Fruit fly (Drosophila melanogaster) whole organism, wandering third instar larva: Measurements from ENCODE around the gene CG45076.

Experiments
- Abd-B ChIP-seq: fragments of >200 bp; optimal IDR thresholded peaks from 2 replicates; lab custom pipeline; 2017; ENCODE audit warnings: missing biosample characterization, missing genetic modification characterization
- CG32264 ChIP-seq: fragments of 200-800 bp; sonication (Bioruptor generic); optimal IDR thresholded peaks from 2 replicates; lab custom pipeline; 2016; ENCODE audit warnings: missing biosample characterization, missing genetic modification characterization
- CG9705 ChIP-seq: fragments of 200-800 bp; sonication (Bioruptor generic); optimal IDR thresholded peaks from 2 replicates; lab custom pipeline; 2018; ENCODE audit warnings: missing biosample characterization, mild to moderate bottlenecking, missing genetic modification characterization
- CrebA ChIP-seq: fragments of 200-800 bp; sonication (Bioruptor generic); optimal IDR thresholded peaks from 2 replicates; lab custom pipeline; 2016; ENCODE audit warnings: missing biosample characterization, mild to moderate bottlenecking, missing genetic modification characterization, borderline replicate concordance
- Dfd ChIP-seq: fragments of >200 bp; optimal IDR thresholded peaks from 2 replicates; lab custom pipeline; 2017; ENCODE audit warnings: missing biosample characterization, missing genetic modification characterization
- Dif ChIP-seq: fragments of 200-275, 200-300 bp; sonication (Bioruptor generic); optimal IDR thresholded peaks from 2 replicates; lab custom pipeline; 2018; ENCODE audit warnings: missing biosample characterization, missing genetic modification characterization; ENCODE audit not compliant: partially characterized antibody
- GATAd ChIP-seq: sonication (Bioruptor generic); optimal IDR thresholded peaks from 2 replicates; lab custom pipeline; 2016; ENCODE audit warnings: missing biosample characterization, missing genetic modification characterization
- HLH106 ChIP-seq: fragments of 200-800 bp; optimal IDR thresholded peaks from 3 replicates; lab custom pipeline; 2019; ENCODE audit warnings: missing biosample characterization, mild to moderate bottlenecking, missing genetic modification characterization, moderate library complexity
- Hnf4 ChIP-seq: fragments of 200-800 bp; sonication (Bioruptor generic); optimal IDR thresholded peaks from 2 replicates; lab custom pipeline; 2016; ENCODE audit warnings: missing biosample characterization, mild to moderate bottlenecking, missing genetic modification characterization
- Hr78 ChIP-seq: fragments of >200 bp; optimal IDR thresholded peaks from 2 replicates; lab custom pipeline; 2017; ENCODE audit warnings: missing biosample characterization, missing genetic modification characterization
- Hr83 ChIP-seq: fragments of 200-300 bp; sonication (Bioruptor generic); optimal IDR thresholded peaks from 2 replicates; lab custom pipeline; 2016; ENCODE audit warnings: missing biosample characterization, mild to moderate bottlenecking, missing genetic modification characterization, moderate library complexity; ENCODE audit not compliant: poor library complexity, severe bottlenecking
- Jra ChIP-seq: sonication (Bioruptor generic); optimal IDR thresholded peaks from 2 replicates; lab custom pipeline; 2016; ENCODE audit warnings: missing biosample characterization, missing genetic modification characterization
- Mio ChIP-seq: sonication (Bioruptor generic); optimal IDR thresholded peaks from 2 replicates; lab custom pipeline; 2016; ENCODE audit warnings: missing biosample characterization, missing genetic modification characterization
- Myc ChIP-seq: fragments of >200 bp; optimal IDR thresholded peaks from 2 replicates; lab custom pipeline; 2017
- N ChIP-seq: fragments of >200 bp; optimal IDR thresholded peaks from 2 replicates; lab custom pipeline; 2018; ENCODE audit warnings: missing biosample characterization, missing external identifiers, missing genetic modification characterization
- OdsH ChIP-seq: fragments of 200-800 bp; sonication (Bioruptor generic); optimal IDR thresholded peaks from 2 replicates; lab custom pipeline; 2016; ENCODE audit warnings: missing biosample characterization, mild to moderate bottlenecking, missing genetic modification characterization
- Rel ChIP-seq, 2 experiments: fragments of 200-800 bp; sonication (Bioruptor generic) in 1 of 2; optimal IDR thresholded peaks; 2 replicates in 1 of 2; 3 replicates in 1 of 2; lab custom pipeline; 2016 to 2019; ENCODE audit warnings: mild to moderate bottlenecking in 2 of 2, missing biosample characterization in 2 of 2, missing genetic modification characterization in 2 of 2, moderate library complexity in 1 of 2
- Vsx2 ChIP-seq: fragments of 200-300, 225-300 bp; sonication (Bioruptor generic); optimal IDR thresholded peaks from 2 replicates; lab custom pipeline; 2018; ENCODE audit warnings: missing biosample characterization, missing genetic modification characterization; ENCODE audit not compliant: partially characterized antibody
- br ChIP-seq: fragments of 200-800 bp; sonication (Bioruptor generic); optimal IDR thresholded peaks from 2 replicates; lab custom pipeline; 2016; ENCODE audit warnings: missing biosample characterization, missing genetic modification characterization
- brk ChIP-seq: fragments of 200-800 bp; sonication (Bioruptor generic); optimal IDR thresholded peaks from 2 replicates; lab custom pipeline; 2016; ENCODE audit warnings: missing biosample characterization, mild to moderate bottlenecking, missing genetic modification characterization
- dl ChIP-seq, 2 experiments: fragments of 175-275, 200-275 bp in 1 of 2; fragments of 200-275 bp in 1 of 2; sonication (Bioruptor generic); optimal IDR thresholded peaks; lab custom pipeline; 2018; ENCODE audit warnings: mild to moderate bottlenecking in 2 of 2, missing biosample characterization in 2 of 2, missing genetic modification characterization in 2 of 2, moderate library complexity in 2 of 2; ENCODE audit not compliant: partially characterized antibody in 2 of 2, insufficient read depth in 1 of 2
- dmrt93B ChIP-seq: fragments of 200-800 bp; sonication (Bioruptor generic); optimal IDR thresholded peaks from 2 replicates; lab custom pipeline; 2018; ENCODE audit warnings: missing biosample characterization, mild to moderate bottlenecking, missing genetic modification characterization
- dsf ChIP-seq: sonication (Bioruptor generic); optimal IDR thresholded peaks from 2 replicates; lab custom pipeline; 2016; ENCODE audit warnings: missing biosample characterization, missing genetic modification characterization, borderline replicate concordance
- ey ChIP-seq: fragments of 200-800 bp; sonication (Bioruptor generic); optimal IDR thresholded peaks from 2 replicates; lab custom pipeline; 2016; ENCODE audit warnings: missing biosample characterization, missing genetic modification characterization
- foxo ChIP-seq, 2 experiments: fragments of 200-800 bp; sonication (Bioruptor generic); optimal IDR thresholded peaks; 2 replicates in 1 of 2; 3 replicates in 1 of 2; lab custom pipeline; 2016 to 2017; ENCODE audit warnings: missing biosample characterization in 2 of 2, missing genetic modification characterization in 2 of 2
- fru ChIP-seq: fragments of 200-800 bp; sonication (Bioruptor generic); optimal IDR thresholded peaks from 3 replicates; lab custom pipeline; 2016; ENCODE audit warnings: missing biosample characterization, mild to moderate bottlenecking, missing genetic modification characterization
- h ChIP-seq: fragments of 200-800 bp; sonication (Bioruptor generic); optimal IDR thresholded peaks from 3 replicates; lab custom pipeline; 2016; ENCODE audit warnings: missing biosample characterization, mild to moderate bottlenecking, missing genetic modification characterization
- jim ChIP-seq: fragments of 175-275, 200-325 bp; sonication (Bioruptor generic); optimal IDR thresholded peaks from 2 replicates; lab custom pipeline; 2016; ENCODE audit warnings: missing biosample characterization, mild to moderate bottlenecking, missing genetic modification characterization
- lola ChIP-seq: fragments of >200 bp; optimal IDR thresholded peaks from 2 replicates; lab custom pipeline; 2017; ENCODE audit warnings: missing biosample characterization, missing genetic modification characterization
- pan ChIP-seq: fragments of >200 bp; optimal IDR thresholded peaks from 2 replicates; lab custom pipeline; 2017
- psq ChIP-seq: fragments of 200-800 bp; sonication (Bioruptor generic); optimal IDR thresholded peaks from 3 replicates; lab custom pipeline; 2017; ENCODE audit warnings: missing biosample characterization, mild to moderate bottlenecking, missing genetic modification characterization, moderate library complexity
- rgr ChIP-seq: fragments of 200-800 bp; sonication (Bioruptor generic); optimal IDR thresholded peaks from 3 replicates; lab custom pipeline; 2016; ENCODE audit warnings: missing biosample characterization, mild to moderate bottlenecking, missing genetic modification characterization
- sage ChIP-seq: fragments of 200-800 bp; sonication (Bioruptor generic); optimal IDR thresholded peaks from 2 replicates; lab custom pipeline; 2016; ENCODE audit warnings: missing biosample characterization, mild to moderate bottlenecking, missing genetic modification characterization
- sv ChIP-seq: fragments of 200-800 bp; sonication (Bioruptor generic); optimal IDR thresholded peaks from 3 replicates; lab custom pipeline; 2016; ENCODE audit warnings: missing biosample characterization, missing genetic modification characterization
- tai ChIP-seq: sonication (Bioruptor generic); optimal IDR thresholded peaks from 2 replicates; lab custom pipeline; 2016; ENCODE audit warnings: missing biosample characterization, missing genetic modification characterization
- usp ChIP-seq: fragments of >200 bp; optimal IDR thresholded peaks from 2 replicates; lab custom pipeline; 2017; ENCODE audit warnings: missing biosample characterization, missing genetic modification characterization
- woc ChIP-seq: sonication (Bioruptor generic); optimal IDR thresholded peaks from 2 replicates; lab custom pipeline; 2016; ENCODE audit warnings: missing biosample characterization, mild to moderate bottlenecking, missing genetic modification characterization

The CG45076 gene

dm6 chr3R:10776047-10776659, 1.0 kb downstream of the CG45076 start:
- TF ChIP-seq brk (no peak), CG9705 (GFP tag; lab: Kevin White, UChicago) (no peak), foxo (GFP tag; optimal IDR thresholded peaks at IDR 0.05; lab: Kevin White, UChicago) (no peak), br (GFP tag; lab: Kevin White, UChicago) (no peak), Abd-B (GFP tag; lab: Kevin White, UChicago) (no peak), dmrt93B (GFP tag; lab: Kevin White, UChicago) (no peak), lola (no peak), h (GFP tag; lab: Kevin White, UChicago) (no peak), Hnf4 (no peak), CrebA (no peak), Mio (GFP tag; lab: Kevin White, UChicago) (no peak), fru (GFP tag; lab: Kevin White, UChicago) (no peak), Dif (no peak), Dfd (GFP tag; lab: Kevin White, UChicago) (no peak), HLH106 (tag; lab: Kevin White, UChicago) (no peak), sage (GFP tag; lab: Kevin White, UChicago) (no peak), Rel (GFP tag; optimal IDR thresholded peaks at IDR 0.05; lab: Kevin White, UChicago) (no peak), Rel (tag; optimal IDR thresholded peaks at IDR 0.05; lab: Kevin White, UChicago) (no peak), dsf (GFP tag; lab: Kevin White, UChicago) (no peak), OdsH (GFP tag; lab: Kevin White, UChicago) (no peak)

dm6 chr3R:10775246-10775645, 1.9 kb downstream of the CG45076 start:
- no peak for TF ChIP-seq dl (GFP tag; optimal IDR thresholded peaks at IDR 0.05; lab: Kevin White, UChicago; ENCODE audit: insufficient read depth in 1 of 2, partially characterized antibody in 2 of 2)
- peak; percentile 15 for TF ChIP-seq h (GFP tag; lab: Kevin White, UChicago)
- no peak for TF ChIP-seq Vsx2

DNA sequence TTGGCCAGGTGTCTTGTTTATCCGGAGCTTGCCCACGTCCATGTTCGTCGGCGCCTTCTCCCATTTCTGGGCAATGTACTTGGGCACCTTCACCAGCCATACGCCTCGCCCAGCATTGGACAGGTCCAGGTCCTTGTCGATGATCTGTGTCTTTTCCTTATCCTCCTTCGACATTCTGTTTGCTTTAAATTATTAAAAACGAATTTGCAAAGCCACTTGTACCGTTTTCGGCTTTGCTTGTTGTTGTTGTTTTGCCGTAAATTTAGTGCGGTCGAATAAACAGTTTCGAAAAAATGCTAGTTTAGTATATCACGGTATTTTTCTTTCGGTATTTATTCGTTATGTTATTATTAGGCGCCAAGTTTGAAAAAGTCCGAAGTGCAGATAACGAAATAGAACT, 9.6 kb downstream of the CG45076 start, which contains the start of gene TfIIFbeta:
Gene TfIIFbeta (minus strand): TSS at position 279 of the 400 bp plus-strand sequence.
- TF ChIP-seq sage (GFP tag; lab: Kevin White, UChicago), result peak; percentile 18
- TF ChIP-seq Vsx2, result no peak

DNA sequence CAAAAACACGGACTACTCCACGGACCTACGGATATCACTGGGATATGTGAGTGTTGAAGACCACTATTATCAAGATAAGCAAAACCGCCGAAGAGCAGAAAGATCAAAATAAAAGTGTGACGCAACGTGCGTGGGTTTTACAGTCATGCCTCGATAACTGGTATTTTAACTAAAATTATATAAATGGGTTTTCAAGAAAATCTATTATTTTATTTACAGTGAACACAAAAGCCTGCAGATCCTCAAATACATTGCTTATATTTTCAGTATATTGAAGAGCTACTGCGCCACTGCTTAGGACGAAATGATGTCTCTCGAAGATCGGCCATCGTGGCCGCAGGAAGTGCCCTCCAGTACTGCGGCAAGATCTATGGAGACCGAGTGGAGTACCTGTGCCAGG, 15.2 kb downstream of the CG45076 start:
- no peak for TF ChIP-seq Vsx2
- TF ChIP-seq ey (GFP tag; lab: Kevin White, UChicago), result peak; percentile 12
- TF ChIP-seq Jra (GFP tag; lab: Kevin White, UChicago), result no peak
- TF ChIP-seq Hr83 (GFP tag; lab: Kevin White, UChicago), result no peak

dm6 chr3R:10760966-10761855, 16.0 kb downstream of the CG45076 start, which contains the start of the genes MED7 and Cap-H2:
Gene MED7 (minus strand): TSS chr3R:10761032.
Gene Cap-H2 (plus strand): TSS chr3R:10761310.
- TF ChIP-seq OdsH (GFP tag; lab: Kevin White, UChicago) (peak; percentile 68), fru (GFP tag; lab: Kevin White, UChicago) (peak; percentile 73), HLH106 (tag; lab: Kevin White, UChicago) (peak; percentile 81), N (GFP tag; lab: Kevin White, UChicago) (no peak), tai (peak; percentile 90), GATAd (GFP tag; lab: Kevin White, UChicago) (peak; percentile 4), woc (GFP tag; lab: Kevin White, UChicago) (peak; percentile 91), Hr78 (no peak), Mio (GFP tag; lab: Kevin White, UChicago) (no peak), psq (GFP tag; lab: Kevin White, UChicago) (peak; percentile 98), rgr (peak; percentile 77), sv (peak; percentile 90), Hnf4 (peak; percentile 86), CG32264 (GFP tag; lab: Kevin White, UChicago) (peak; percentile 43), CrebA (no peak), foxo (GFP tag; optimal IDR thresholded peaks at IDR 0.05; lab: Kevin White, UChicago) (peak in 1 of 2 experiments; percentile 84), Myc (lab: Kevin White, UChicago) (peak; percentile 4), pan (lab: Kevin White, UChicago) (no peak), Dif (no peak), dsf (GFP tag; lab: Kevin White, UChicago) (peak; percentile 68), jim (GFP tag; lab: Kevin White, UChicago) (no peak), CG9705 (GFP tag; lab: Kevin White, UChicago) (peak; percentile 52), h (GFP tag; lab: Kevin White, UChicago) (peak; percentile 82), Hr83 (GFP tag; lab: Kevin White, UChicago) (peak; percentile 55), dmrt93B (GFP tag; lab: Kevin White, UChicago) (peak; percentile 57), Rel (GFP tag; optimal IDR thresholded peaks at IDR 0.05; lab: Kevin White, UChicago) (no peak), Rel (tag; optimal IDR thresholded peaks at IDR 0.05; lab: Kevin White, UChicago) (peak; percentile 47), sage (GFP tag; lab: Kevin White, UChicago) (peak; percentile 74), usp (GFP tag; lab: Kevin White, UChicago) (no peak)
